Fruit fly (Drosophila melanogaster) whole organism, embryonic: ENCODE measurements around the gene ct.

Experiments used
- Aef1 ChIP-seq: fragments of 200-800 bp; sonication (Bioruptor generic); IDR thresholded peaks from 3 replicates; pipeline ENCODE4 v1.3.6; 2022; ENCODE audit warnings: missing biosample characterization, missing genetic modification characterization
- B-H1 ChIP-seq: fragments of 200-800 bp; sonication (Bioruptor generic); IDR thresholded peaks from 3 replicates; pipeline ENCODE4 v1.3.6; 2022; ENCODE audit warnings: missing biosample characterization, missing genetic modification characterization
- BtbVII ChIP-seq: fragments of 200-800 bp; sonication (Bioruptor generic); optimal IDR thresholded peaks from 3 replicates; lab custom pipeline; 2017; ENCODE audit warnings: missing biosample characterization, mild to moderate bottlenecking, missing genetic modification characterization
- CG10979 ChIP-seq: fragments of 200-800 bp; sonication (Bioruptor generic); optimal IDR thresholded peaks from 2 replicates; lab custom pipeline; 2018; ENCODE audit warnings: missing biosample characterization, mild to moderate bottlenecking, missing genetic modification characterization, moderate library complexity
- CG11398 ChIP-seq: fragments of 200-800 bp; sonication (Bioruptor generic); optimal IDR thresholded peaks from 2 replicates; lab custom pipeline; 2016; ENCODE audit warnings: missing biosample characterization, missing genetic modification characterization
- CG11504 ChIP-seq: fragments of 200-800 bp; sonication (Bioruptor generic); optimal IDR thresholded peaks from 3 replicates; lab custom pipeline; 2019; ENCODE audit warnings: missing biosample characterization, mild to moderate bottlenecking, missing genetic modification characterization, moderate library complexity
- CG12236 ChIP-seq: fragments of 200-800 bp; sonication (Bioruptor generic); optimal IDR thresholded peaks from 2 replicates; lab custom pipeline; 2016; ENCODE audit warnings: missing biosample characterization, missing genetic modification characterization
- CG13287 ChIP-seq: fragments of 200-800 bp; sonication (Bioruptor generic); IDR thresholded peaks from 2 replicates; pipeline ENCODE4 v1.3.6; 2022; ENCODE audit warnings: missing biosample characterization, missing genetic modification characterization; ENCODE audit not compliant: partially characterized antibody
- CG1529 ChIP-seq: fragments of 200-800 bp; sonication (Bioruptor generic); optimal IDR thresholded peaks from 3 replicates; lab custom pipeline; 2018; ENCODE audit warnings: missing biosample characterization, missing genetic modification characterization
- CG15479 ChIP-seq: fragments of 200-800 bp; sonication (Bioruptor generic); optimal IDR thresholded peaks from 3 replicates; lab custom pipeline; 2019; ENCODE audit warnings: missing biosample characterization, mild to moderate bottlenecking, missing genetic modification characterization, moderate library complexity
- CG15601 ChIP-seq: fragments of 200-800 bp; sonication (Bioruptor generic); optimal IDR thresholded peaks from 3 replicates; lab custom pipeline; 2019; ENCODE audit warnings: missing biosample characterization, mild to moderate bottlenecking, missing genetic modification characterization, moderate library complexity
- CG1792 ChIP-seq: fragments of 200-800 bp; sonication (Bioruptor generic); optimal IDR thresholded peaks from 2 replicates; lab custom pipeline; 2016; ENCODE audit warnings: missing biosample characterization, missing genetic modification characterization
- CG18011 ChIP-seq: fragments of 200-800 bp; sonication (Bioruptor generic); optimal IDR thresholded peaks from 2 replicates; lab custom pipeline; 2017; ENCODE audit warnings: missing biosample characterization, missing genetic modification characterization, mild to moderate bottlenecking, moderate library complexity, missing genotype
- CG18764 ChIP-seq: fragments of 200-800 bp; sonication (Bioruptor generic); optimal IDR thresholded peaks from 3 replicates; lab custom pipeline; 2016; ENCODE audit warnings: missing biosample characterization, missing genetic modification characterization
- CG2120 ChIP-seq: fragments of 200-800 bp; sonication (Bioruptor generic); optimal IDR thresholded peaks from 3 replicates; lab custom pipeline; 2016; ENCODE audit warnings: missing biosample characterization, missing genetic modification characterization
- CG2875 ChIP-seq: fragments of 200-800 bp; sonication (Bioruptor generic); optimal IDR thresholded peaks from 2 replicates; lab custom pipeline; 2017; ENCODE audit warnings: missing biosample characterization, mild to moderate bottlenecking, missing genetic modification characterization, missing genetic modification reagents
- CG32767 ChIP-seq: fragments of 200-800 bp; sonication (Bioruptor generic); IDR thresholded peaks from 2 replicates; pipeline ENCODE4 v1.3.6; 2022; ENCODE audit warnings: missing biosample characterization, missing genetic modification characterization
- CG3726 ChIP-seq: fragments of 200-800 bp; sonication (Bioruptor generic); IDR thresholded peaks from 3 replicates; pipeline ENCODE4, ENCODE4 v1.3.6; 2022; ENCODE audit warnings: missing biosample characterization, missing genetic modification characterization
- CG3838 ChIP-seq: fragments of 200-800 bp; sonication (Bioruptor generic); optimal IDR thresholded peaks from 3 replicates; lab custom pipeline; 2016; ENCODE audit warnings: missing biosample characterization, missing genetic modification characterization
- CG4730 ChIP-seq: fragments of 200-800 bp; sonication (Bioruptor generic); IDR thresholded peaks from 2 replicates; pipeline ENCODE4 v1.3.6; 2022; ENCODE audit warnings: missing biosample characterization, missing genetic modification characterization
- CG9817 ChIP-seq: fragments of 200-800 bp; sonication (Bioruptor generic); optimal IDR thresholded peaks from 2 replicates; lab custom pipeline; 2018; ENCODE audit warnings: missing biosample characterization, mild to moderate bottlenecking, missing genetic modification characterization, moderate library complexity
- Dp ChIP-seq: fragments of 200-800 bp; sonication (Bioruptor generic); optimal IDR thresholded peaks from 2 replicates; lab custom pipeline; 2018; ENCODE audit warnings: missing biosample characterization, mild to moderate bottlenecking, missing genetic modification characterization, moderate library complexity
- Dref ChIP-seq: fragments of 200-800 bp; sonication (Bioruptor generic); IDR thresholded peaks from 2 replicates; pipeline ENCODE4 v1.3.6; 2022; ENCODE audit warnings: missing biosample characterization, missing genetic modification characterization
- Ets97D ChIP-seq: fragments of 200-800 bp; sonication (Bioruptor generic); optimal IDR thresholded peaks from 3 replicates; lab custom pipeline; 2016; ENCODE audit warnings: missing biosample characterization, missing genetic modification characterization
- HLHmδ ChIP-seq: fragments of 200-800 bp; sonication (Bioruptor generic); optimal IDR thresholded peaks from 2 replicates; lab custom pipeline; 2018; ENCODE audit warnings: missing biosample characterization, mild to moderate bottlenecking, missing genetic modification characterization, moderate library complexity
- Hey ChIP-seq: fragments of 200-800 bp; sonication (Bioruptor generic); optimal IDR thresholded peaks from 3 replicates; lab custom pipeline; 2018; ENCODE audit warnings: missing biosample characterization, mild to moderate bottlenecking, missing genetic modification characterization
- Hr3 ChIP-seq: fragments of 200-800 bp; sonication (Bioruptor generic); optimal IDR thresholded peaks from 3 replicates; lab custom pipeline; 2016; ENCODE audit warnings: missing biosample characterization, missing genetic modification characterization
- MESR4 ChIP-seq: fragments of 200-800 bp; sonication (Bioruptor generic); optimal IDR thresholded peaks from 2 replicates; lab custom pipeline; 2018; ENCODE audit warnings: missing biosample characterization, mild to moderate bottlenecking, missing genetic modification characterization, moderate library complexity
- Max ChIP-seq: fragments of 200-800 bp; sonication (Bioruptor generic); optimal IDR thresholded peaks from 2 replicates; lab custom pipeline; 2016; ENCODE audit warnings: missing biosample characterization, mild to moderate bottlenecking, missing genetic modification characterization
- Mes4 ChIP-seq: fragments of 200-800 bp; sonication (Bioruptor generic); optimal IDR thresholded peaks from 2 replicates; lab custom pipeline; 2016; ENCODE audit warnings: missing biosample characterization, missing genetic modification characterization
- Oaz ChIP-seq: fragments of 200-800 bp; sonication (Bioruptor generic); IDR thresholded peaks from 2 replicates; pipeline ENCODE4 v1.3.6; 2022; ENCODE audit warnings: missing biosample characterization, missing genetic modification characterization
- Trl ChIP-seq, 3 experiments: fragments of >200 bp in 2 of 3; fragments of 200-800 bp in 1 of 3; sonication (Bioruptor generic) in 1 of 3; optimal IDR thresholded peaks; 2 replicates in 1 of 3; 3 replicates in 2 of 3; lab custom pipeline; 2016 to 2017; ENCODE audit warnings: missing biosample characterization in 1 of 3, missing genetic modification characterization in 1 of 3
- Usf ChIP-seq: fragments of 200-800 bp; sonication (Bioruptor generic); optimal IDR thresholded peaks from 2 replicates; lab custom pipeline; 2017; ENCODE audit warnings: missing genotype, missing biosample characterization, missing genetic modification characterization
- al ChIP-seq: fragments of 200-800 bp; sonication (Bioruptor generic); IDR thresholded peaks from 2 replicates; pipeline ENCODE4 v1.3.6; 2022; ENCODE audit warnings: missing biosample characterization, missing genetic modification characterization
- ash1 ChIP-seq: fragments of 200-800 bp; sonication (Bioruptor generic); optimal IDR thresholded peaks from 2 replicates; lab custom pipeline; 2018; ENCODE audit warnings: missing biosample characterization, mild to moderate bottlenecking, missing genetic modification characterization
- bigmax ChIP-seq: fragments of 200-800 bp; sonication (Bioruptor generic); optimal IDR thresholded peaks from 2 replicates; lab custom pipeline; 2018; ENCODE audit warnings: missing biosample characterization, mild to moderate bottlenecking, missing genetic modification characterization
- chm ChIP-seq: fragments of 200-800 bp; sonication (Bioruptor generic); IDR thresholded peaks from 2 replicates; pipeline ENCODE4 v1.3.6; 2022; ENCODE audit warnings: missing biosample characterization, missing genetic modification characterization
- dm ChIP-seq: fragments of 200-800 bp; sonication (Bioruptor generic); optimal IDR thresholded peaks from 3 replicates; lab custom pipeline; 2016; ENCODE audit warnings: missing biosample characterization, missing genetic modification characterization
- dpn ChIP-seq, 2 experiments: fragments of 200-800 bp; sonication (Bioruptor generic); optimal IDR thresholded peaks; 3 replicates each; lab custom pipeline; 2016; ENCODE audit warnings: missing biosample characterization in 2 of 2, missing genetic modification characterization in 2 of 2
- gro ChIP-seq: fragments of 200-800 bp; sonication (Bioruptor generic); optimal IDR thresholded peaks from 2 replicates; lab custom pipeline; 2016; ENCODE audit warnings: missing biosample characterization, missing genetic modification characterization
- jigr1 ChIP-seq: fragments of 200-800 bp; sonication (Bioruptor generic); IDR thresholded peaks from 3 replicates; pipeline ENCODE4 v1.3.6; 2022; ENCODE audit warnings: missing biosample characterization, missing genetic modification characterization
- klu ChIP-seq: fragments of 200-800 bp; sonication (Bioruptor generic); IDR thresholded peaks from 2 replicates; pipeline ENCODE4 v1.3.6; 2022; ENCODE audit warnings: missing biosample characterization, missing genetic modification characterization
- mam ChIP-seq: fragments of 200-800 bp; sonication (Bioruptor generic); optimal IDR thresholded peaks from 3 replicates; lab custom pipeline; 2016; ENCODE audit warnings: missing biosample characterization, missing genetic modification characterization
- phol ChIP-seq: fragments of 200-800 bp; sonication (Bioruptor generic); optimal IDR thresholded peaks from 3 replicates; lab custom pipeline; 2018; ENCODE audit warnings: missing biosample characterization, mild to moderate bottlenecking, missing genetic modification characterization, moderate library complexity
- salm ChIP-seq: fragments of 200-800 bp; sonication (Bioruptor generic); optimal IDR thresholded peaks from 2 replicates; lab custom pipeline; 2018; ENCODE audit warnings: missing biosample characterization, mild to moderate bottlenecking, missing genetic modification characterization
- schlank ChIP-seq: fragments of 200-800 bp; sonication (Bioruptor generic); optimal IDR thresholded peaks from 2 replicates; lab custom pipeline; 2018; ENCODE audit warnings: missing biosample characterization, mild to moderate bottlenecking, missing genetic modification characterization
- sens ChIP-seq: fragments of 200-800 bp; sonication (Bioruptor generic); peaks from one replicate; lab custom pipeline; 2016; ENCODE audit warnings: missing biosample characterization, missing genetic modification characterization
- sens-2 ChIP-seq: fragments of 200-800 bp; sonication (Bioruptor generic); IDR thresholded peaks from 2 replicates; pipeline ENCODE4 v1.3.6; 2022; ENCODE audit warnings: missing biosample characterization, missing genetic modification characterization
- shn ChIP-seq: fragments of 200-800 bp; sonication (Bioruptor generic); optimal IDR thresholded peaks from 3 replicates; lab custom pipeline; 2016; ENCODE audit warnings: missing biosample characterization, missing genetic modification characterization
- tin ChIP-seq: fragments of 200-800 bp; sonication (Bioruptor generic); optimal IDR thresholded peaks from 3 replicates; lab custom pipeline; 2016; ENCODE audit warnings: missing biosample characterization, missing genetic modification characterization
- ttk ChIP-seq: fragments of 200-800 bp; sonication (Bioruptor generic); IDR thresholded peaks from 2 replicates; pipeline ENCODE4 v2.1.2; 2022; ENCODE audit warnings: missing biosample characterization, missing genetic modification characterization
- vvl ChIP-seq: fragments of 200-800 bp; sonication (Bioruptor generic); IDR thresholded peaks from 2 replicates; pipeline ENCODE4 v1.3.6; 2022; ENCODE audit warnings: missing biosample characterization, missing genetic modification characterization

The ct gene

DNA sequence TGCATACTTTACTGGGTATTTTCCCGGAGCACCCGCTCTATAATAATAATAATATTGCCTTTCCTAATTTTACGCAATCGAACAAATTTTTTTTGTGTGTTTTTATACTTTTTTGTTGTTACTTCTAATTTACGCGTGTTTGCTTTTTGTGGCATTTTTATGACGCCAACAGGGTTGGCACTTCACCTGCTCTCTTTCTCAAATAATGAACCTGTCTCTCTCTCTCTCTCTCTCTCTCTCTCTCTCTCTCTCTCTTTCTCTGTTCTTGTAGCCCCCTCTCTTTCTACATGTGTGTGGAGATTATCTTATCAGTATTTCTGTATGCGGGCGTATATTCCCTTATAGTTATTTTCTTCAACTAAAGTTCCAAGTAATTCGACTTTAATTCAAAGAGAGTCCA lies 82.5 kb downstream of the ct start (continued):
- no peak for TF ChIP-seq MESR4 (GFP tag; lab: Kevin White, UChicago)
- no peak for TF ChIP-seq dpn (GFP tag; optimal IDR thresholded peaks at IDR 0.05; lab: Kevin White, UChicago)
- peak; percentile 84 for TF ChIP-seq BtbVII
- peak; percentile 44; the same call in 1 of the 2 replicates for TF ChIP-seq vvl
- no peak for TF ChIP-seq al
- no peak for TF ChIP-seq phol
- TF ChIP-seq chm (GFP tag; lab: Robert Waterston, UW): peak; percentile 37; the same call in 1 of the 2 replicates
- peak; percentile 30 for TF ChIP-seq salm (tag; lab: Kevin White, UChicago)
- peak; percentile 32; the same call in 1 of the 2 replicates for TF ChIP-seq sens-2
- TF ChIP-seq CG32767: 0 out of 2 replicates have a peak, but pooled peaks have one; percentile 18
- peak; percentile 26 for TF ChIP-seq ash1
- no peak for TF ChIP-seq Dp
- peak; percentile 54 for TF ChIP-seq CG11398 (GFP tag; lab: Kevin White, UChicago)
- no peak for TF ChIP-seq bigmax
- no peak for TF ChIP-seq dm
- no peak for TF ChIP-seq CG13287 (GFP tag; lab: Robert Waterston, UW)
- no peak for TF ChIP-seq HLHmδ (GFP tag; lab: Kevin White, UChicago)
- no peak for TF ChIP-seq Dref (GFP tag; lab: Robert Waterston, UW)
- peak; percentile 17 for TF ChIP-seq Max (GFP tag; lab: Kevin White, UChicago)
- TF ChIP-seq tin (GFP tag; lab: Kevin White, UChicago): no peak
- no peak for TF ChIP-seq mam
- no peak for TF ChIP-seq CG4730 (GFP tag; lab: Robert Waterston, UW)
- peak; percentile 75 to 97 for TF ChIP-seq Trl (optimal IDR thresholded peaks at IDR 0.05; lab: Kevin White, UChicago)
- TF ChIP-seq Trl (GFP tag; optimal IDR thresholded peaks at IDR 0.05; lab: Kevin White, UChicago): peak; percentile 32
- no peak for TF ChIP-seq shn
- TF ChIP-seq Usf (GFP tag; lab: Kevin White, UChicago): no peak
- no peak for TF ChIP-seq jigr1 (GFP tag; lab: Robert Waterston, UW)
- peak; percentile 14 for TF ChIP-seq CG3838
- TF ChIP-seq CG1529 (GFP tag; lab: Kevin White, UChicago): peak; percentile 32
- no peak for TF ChIP-seq B-H1 (GFP tag; lab: Robert Waterston, UW)
- TF ChIP-seq Hey (tag; lab: Kevin White, UChicago): no peak
- TF ChIP-seq CG9817 (tag; lab: Kevin White, UChicago): no peak
- peak; percentile 55 for TF ChIP-seq CG2875
- TF ChIP-seq Oaz (GFP tag; lab: Robert Waterston, UW): no peak
- peak; percentile 51 for TF ChIP-seq schlank (tag; lab: Kevin White, UChicago)
- peak; percentile 46 for TF ChIP-seq Mes4
- no peak for TF ChIP-seq CG11504 (tag; lab: Kevin White, UChicago)
- TF ChIP-seq klu (GFP tag; lab: Robert Waterston, UW): no peak
- peak; percentile 45 for TF ChIP-seq sens (GFP tag; lab: Kevin White, UChicago)
- no peak for TF ChIP-seq Ets97D
- no peak for TF ChIP-seq CG15479
- peak; percentile 67 for TF ChIP-seq CG15601 (tag; lab: Kevin White, UChicago)
- peak; percentile 26 for TF ChIP-seq CG10979 (tag; lab: Kevin White, UChicago)
- peak; percentile 23 for TF ChIP-seq CG1792 (GFP tag; lab: Kevin White, UChicago)
- peak; percentile 23 for TF ChIP-seq CG12236 (GFP tag; lab: Kevin White, UChicago)
- peak; percentile 59 for TF ChIP-seq CG2120
- peak; percentile 2 for TF ChIP-seq CG18011 (GFP tag; lab: Kevin White, UChicago)
- TF ChIP-seq ttk (GFP tag; lab: Robert Waterston, UW): no peak
- TF ChIP-seq CG3726 (GFP tag; lab: Robert Waterston, UW): peak; percentile 39; the same call in 1 of the 3 replicates
- TF ChIP-seq Aef1 (GFP tag; lab: Robert Waterston, UW): no peak; the same call in 2 of the 3 replicates
- peak; percentile 33 for TF ChIP-seq gro (GFP tag; lab: Kevin White, UChicago)
- TF ChIP-seq Hr3 (GFP tag; lab: Kevin White, UChicago): no peak
- TF ChIP-seq CG18764 (GFP tag; lab: Kevin White, UChicago): peak; percentile 14
